Fruit fly (Drosophila melanogaster) whole organism, prepupa: ENCODE measurements around the gene CG3638.

Experiments
- CG11902 ChIP-seq: fragments of 200-800 bp; sonication (Bioruptor generic); optimal IDR thresholded peaks from 3 replicates; lab custom pipeline; 2016; ENCODE audit warnings: missing biosample characterization, missing genetic modification characterization
- CG4318 ChIP-seq: fragments of 200-800 bp; sonication (Bioruptor generic); optimal IDR thresholded peaks from 3 replicates; lab custom pipeline; 2017; ENCODE audit warnings: missing biosample characterization, mild to moderate bottlenecking, missing genetic modification characterization
- CG6276 ChIP-seq: fragments of 200-800 bp; sonication (Bioruptor generic); optimal IDR thresholded peaks from 2 replicates; lab custom pipeline; 2017; ENCODE audit warnings: missing biosample characterization, mild to moderate bottlenecking, missing genetic modification characterization
- Ets96B ChIP-seq: fragments of 200-800 bp; optimal IDR thresholded peaks from 2 replicates; lab custom pipeline; 2019; ENCODE audit warnings: missing biosample characterization, mild to moderate bottlenecking, missing genetic modification characterization, moderate library complexity
- Hr38 ChIP-seq: sonication (Bioruptor generic); optimal IDR thresholded peaks from 2 replicates; lab custom pipeline; 2016; ENCODE audit warnings: missing biosample characterization, missing genetic modification characterization
- Sox15 ChIP-seq: fragments of 200-800 bp; sonication (Bioruptor generic); optimal IDR thresholded peaks from 3 replicates; lab custom pipeline; 2016; ENCODE audit warnings: missing biosample characterization, missing genetic modification characterization
- net ChIP-seq: fragments of 200-800 bp; sonication (Bioruptor generic); optimal IDR thresholded peaks from 3 replicates; lab custom pipeline; 2016; ENCODE audit warnings: missing biosample characterization, missing genetic modification characterization
- ss ChIP-seq, 2 experiments: fragments of 200-800 bp; sonication (Bioruptor generic); optimal IDR thresholded peaks; 2 replicates in 1 of 2; 3 replicates in 1 of 2; lab custom pipeline; 2017 to 2018; ENCODE audit warnings: mild to moderate bottlenecking in 2 of 2, missing biosample characterization in 2 of 2, missing genetic modification characterization in 2 of 2, moderate library complexity in 1 of 2

DNA sequence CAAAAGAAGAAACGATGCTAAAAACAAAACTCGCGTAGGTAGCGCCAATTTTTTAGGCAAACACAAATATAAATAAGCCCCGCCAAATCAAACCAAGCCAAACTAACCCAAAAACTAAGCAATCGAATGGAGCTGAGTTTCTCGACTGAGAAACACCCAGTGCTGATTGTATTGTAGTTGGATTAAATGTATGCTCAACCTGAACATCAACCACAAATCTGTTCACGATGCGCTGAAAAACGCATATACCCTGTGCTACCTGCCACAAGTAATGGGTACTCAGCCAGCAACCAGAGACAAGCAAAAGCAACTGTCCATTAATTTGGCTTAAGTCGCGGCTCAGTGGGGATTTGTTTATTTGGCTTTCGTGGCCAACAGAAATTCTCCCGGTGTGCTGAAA, 23.8 kb upstream of the CG3638 start:
- no peak for TF ChIP-seq Sox15
- no peak for TF ChIP-seq Ets96B (tag; lab: Kevin White, UChicago)
- TF ChIP-seq ss (GFP tag; optimal IDR thresholded peaks at IDR 0.05; lab: Kevin White, UChicago): no peak
- TF ChIP-seq CG11902: no peak
- no peak for TF ChIP-seq CG4318 (GFP tag; lab: Kevin White, UChicago)
- TF ChIP-seq net (GFP tag; lab: Kevin White, UChicago): no peak
- no peak for TF ChIP-seq Hr38 (GFP tag; lab: Kevin White, UChicago)
- no peak for TF ChIP-seq CG6276
